Worm (Caenorhabditis elegans): ENCODE measurements around the gene nlp-82.
A peak's percentile ranks its signal among the peaks of the same experiment; 100 is the strongest.

Gene nlp-82

ce11 chrII:9246648-9247047 is 7.4 kb downstream of the nlp-82 start, which contains the start of gene T26C5.5:
Gene T26C5.5 (minus strand): TSS chrII:9246748.
- TF ChIP-seq ceh-16 (tag; optimal IDR thresholded peaks at IDR 0.05) (no peak), lin-15B (tag; optimal IDR thresholded peaks at IDR 0.05) (no peak), nhr-25 (tag; optimal IDR thresholded peaks at IDR 0.05) (no peak), fkh-10 (GFP tag; optimal IDR thresholded peaks at IDR 0.05) (no peak)

ce11 chrII:9242804-9243203 is 11.3 kb downstream of the nlp-82 start:
- no peak for TF ChIP-seq ztf-4 (tag; optimal IDR thresholded peaks at IDR 0.05)
- TF ChIP-seq nhr-23 (tag; optimal IDR thresholded peaks at IDR 0.05), result no peak
- peak; percentile 17 for TF ChIP-seq hmg-11 (tag; optimal IDR thresholded peaks at IDR 0.05)
- TF ChIP-seq nhr-76 (tag; optimal IDR thresholded peaks at IDR 0.05), result no peak
- no peak for TF ChIP-seq ceh-28 (tag; optimal IDR thresholded peaks at IDR 0.05)
- no peak for TF ChIP-seq mdl-1 (tag; optimal IDR thresholded peaks at IDR 0.05)
- no peak for TF ChIP-seq fkh-2 (tag; optimal IDR thresholded peaks at IDR 0.05)
- TF ChIP-seq tbx-2 (tag; optimal IDR thresholded peaks at IDR 0.05), result no peak
- peak; percentile 54 for TF ChIP-seq nfya-1 (tag; optimal IDR thresholded peaks at IDR 0.05; ENCODE audit: insufficient read depth)
- no peak for TF ChIP-seq lsy-12 (tag; optimal IDR thresholded peaks at IDR 0.05)
- TF ChIP-seq snpc-4 (tag; optimal IDR thresholded peaks at IDR 0.05), result no peak
- peak; percentile 94 for TF ChIP-seq pha-4 (tag; optimal IDR thresholded peaks at IDR 0.05)
- no peak for TF ChIP-seq nhr-237 (tag; optimal IDR thresholded peaks at IDR 0.05)
- no peak for TF ChIP-seq skn-1 (tag; optimal IDR thresholded peaks at IDR 0.05)
- TF ChIP-seq R02D3.7 (tag; optimal IDR thresholded peaks at IDR 0.05), result peak; percentile 94
- TF ChIP-seq elt-1 (tag; optimal IDR thresholded peaks at IDR 0.05), result no peak
- no peak for TF ChIP-seq eor-1 (tag; optimal IDR thresholded peaks at IDR 0.05)
- no peak for TF ChIP-seq nhr-43 (tag; optimal IDR thresholded peaks at IDR 0.05; ENCODE audit: poor library complexity, severe bottlenecking)
- TF ChIP-seq fos-1 (tag; optimal IDR thresholded peaks at IDR 0.05), result no peak
- TF ChIP-seq fkh-10 (GFP tag; optimal IDR thresholded peaks at IDR 0.05), result no peak
- no peak for TF ChIP-seq zag-1 (tag; optimal IDR thresholded peaks at IDR 0.05)
- peak; percentile 14 for TF ChIP-seq elt-2 (tag; optimal IDR thresholded peaks at IDR 0.05)
- TF ChIP-seq ceh-16 (tag; optimal IDR thresholded peaks at IDR 0.05), result no peak
- no peak for TF ChIP-seq pqm-1 (tag; optimal IDR thresholded peaks at IDR 0.05)
- no peak for TF ChIP-seq egl-27 (tag; optimal IDR thresholded peaks at IDR 0.05)
- no peak for TF ChIP-seq nhr-77 (tag; optimal IDR thresholded peaks at IDR 0.05)
- no peak for TF ChIP-seq egl-5 (tag; optimal IDR thresholded peaks at IDR 0.05)
- no peak for TF ChIP-seq lin-39 (tag; optimal IDR thresholded peaks at IDR 0.05)
- TF ChIP-seq nhr-12 (tag; optimal IDR thresholded peaks at IDR 0.05), result no peak
- peak; percentile 24 for TF ChIP-seq ama-1 (optimal IDR thresholded peaks at IDR 0.05)
- TF ChIP-seq ztf-11 (tag; optimal IDR thresholded peaks at IDR 0.05), result no peak
- no peak for TF ChIP-seq aly-2 (tag; optimal IDR thresholded peaks at IDR 0.05)
- TF ChIP-seq lin-15B (tag; optimal IDR thresholded peaks at IDR 0.05), result peak; percentile 42
- TF ChIP-seq unc-62 (GFP tag; optimal IDR thresholded peaks at IDR 0.05), result no peak
- no peak for TF ChIP-seq nhr-25 (tag; optimal IDR thresholded peaks at IDR 0.05)
- no peak for TF ChIP-seq nhr-28 (tag; optimal IDR thresholded peaks at IDR 0.05)
- TF ChIP-seq unc-39 (tag; optimal IDR thresholded peaks at IDR 0.05), result no peak
- no peak for TF ChIP-seq daf-12 (tag; optimal IDR thresholded peaks at IDR 0.05)
- no peak for TF ChIP-seq jun-1 (tag; optimal IDR thresholded peaks at IDR 0.05)
- no peak for TF ChIP-seq nhr-67 (tag; optimal IDR thresholded peaks at IDR 0.05)
- no peak for TF ChIP-seq sea-2 (GFP tag; optimal IDR thresholded peaks at IDR 0.05)
- no peak for TF ChIP-seq ceh-9 (tag; optimal IDR thresholded peaks at IDR 0.05)
- TF ChIP-seq ceh-82 (tag; optimal IDR thresholded peaks at IDR 0.05), result no peak
- TF ChIP-seq mml-1 (tag; optimal IDR thresholded peaks at IDR 0.05), result no peak
- TF ChIP-seq ZK546.5 (tag; optimal IDR thresholded peaks at IDR 0.05), result no peak
- no peak for TF ChIP-seq nhr-11 (tag; optimal IDR thresholded peaks at IDR 0.05)
- TF ChIP-seq elt-3 (tag; optimal IDR thresholded peaks at IDR 0.05), result no peak
